Fruit fly (Drosophila melanogaster) whole organism, embryonic: Measurements from ENCODE around the gene scpr-C.

Source experiments
- CG10366 ChIP-seq: fragments of 200-800 bp; sonication (Bioruptor generic); IDR thresholded peaks from 2 replicates; pipeline ENCODE4 v1.3.6; 2022; ENCODE audit warnings: missing biosample characterization, missing genetic modification characterization
- CG31441 ChIP-seq: fragments of 200-800 bp; sonication (Bioruptor generic); IDR thresholded peaks from 2 replicates; pipeline ENCODE4 v1.3.6; 2022; ENCODE audit warnings: missing biosample characterization, missing genetic modification characterization
- CG5953 ChIP-seq: fragments of 200-800 bp; sonication (Bioruptor generic); IDR thresholded peaks from 2 replicates; pipeline ENCODE4 v1.3.6; 2022; ENCODE audit warnings: missing biosample characterization, missing genetic modification characterization
- Drgx ChIP-seq: fragments of 200-800 bp; sonication (Bioruptor generic); IDR thresholded peaks from 2 replicates; pipeline ENCODE4 v1.3.6; 2022; ENCODE audit warnings: missing biosample characterization, missing genetic modification characterization
- Gug ChIP-seq: fragments of 200-800 bp; sonication (Bioruptor generic); IDR thresholded peaks from 4 replicates; pipeline ENCODE4 v1.3.6; 2022; ENCODE audit warnings: missing biosample characterization, missing genetic modification characterization
- ase ChIP-seq: fragments of 200-800 bp; sonication (Bioruptor generic); IDR thresholded peaks from 3 replicates; pipeline ENCODE4 v1.3.6; 2022; ENCODE audit warnings: missing biosample characterization, missing genetic modification characterization
- ci ChIP-seq: fragments of 200-800 bp; sonication (Bioruptor generic); IDR thresholded peaks from 3 replicates; pipeline ENCODE4 v1.3.6; 2022; ENCODE audit warnings: missing biosample characterization, missing genetic modification characterization
- crp ChIP-seq, 2 experiments: fragments of 200-800 bp; sonication (Bioruptor generic); optimal IDR thresholded peaks; 2 replicates in 1 of 2; 3 replicates in 1 of 2; lab custom pipeline; 2017; ENCODE audit warnings: missing biosample characterization in 2 of 2, missing genetic modification characterization in 2 of 2, mild to moderate bottlenecking in 1 of 2, moderate library complexity in 1 of 2
- gem ChIP-seq: fragments of 200-800 bp; sonication (Bioruptor generic); optimal IDR thresholded peaks from 2 replicates; lab custom pipeline; 2019; ENCODE audit warnings: missing biosample characterization, mild to moderate bottlenecking, missing genetic modification characterization, moderate library complexity
- her ChIP-seq: fragments of 200-800 bp; sonication (Bioruptor generic); optimal IDR thresholded peaks from 2 replicates; lab custom pipeline; 2016; ENCODE audit warnings: missing biosample characterization, missing genetic modification characterization
- maf-S ChIP-seq: fragments of 200-800 bp; sonication (Bioruptor generic); optimal IDR thresholded peaks from 2 replicates; lab custom pipeline; 2016; ENCODE audit warnings: missing biosample characterization, missing genetic modification characterization
- org-1 ChIP-seq: fragments of 200-800 bp; sonication (Bioruptor generic); optimal IDR thresholded peaks from 2 replicates; lab custom pipeline; 2017; ENCODE audit warnings: missing biosample characterization, missing genetic modification characterization
- trem ChIP-seq: fragments of 200-800 bp; optimal IDR thresholded peaks from 3 replicates; lab custom pipeline; 2019; ENCODE audit warnings: missing biosample characterization, mild to moderate bottlenecking, missing genetic modification characterization, moderate library complexity

DNA sequence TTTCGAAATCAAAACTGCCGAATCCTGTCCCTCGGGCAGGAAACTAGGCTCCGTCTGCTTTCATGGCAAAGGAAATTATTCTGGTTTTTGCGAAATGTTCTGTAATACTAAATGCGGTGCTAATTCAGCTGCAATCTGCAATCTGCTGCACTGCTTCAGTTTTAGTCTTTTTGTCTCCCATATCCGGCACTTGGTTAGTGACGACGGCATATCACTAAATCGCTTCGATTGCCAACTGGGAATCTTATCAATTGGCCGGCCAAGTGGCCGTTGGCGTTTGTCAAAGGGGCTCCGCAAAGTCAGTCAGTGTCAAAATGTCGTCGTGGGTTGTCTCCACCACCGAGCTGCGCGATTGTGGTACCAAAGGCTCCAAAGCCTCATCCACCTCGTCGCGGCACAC, 29.5 kb upstream of the scpr-C start, which contains the start of gene CG18577:
- TF ChIP-seq trem (tag; lab: Kevin White, UChicago): no peak
- TF ChIP-seq CG10366 (GFP tag; lab: Robert Waterston, UW): no peak
- TF ChIP-seq CG31441: no peak
- no peak for TF ChIP-seq gem (tag; lab: Kevin White, UChicago)
- TF ChIP-seq maf-S: no peak
- no peak for TF ChIP-seq her
- TF ChIP-seq ci (GFP tag; lab: Robert Waterston, UW): no peak
- TF ChIP-seq crp (GFP tag; optimal IDR thresholded peaks at IDR 0.05; lab: Kevin White, UChicago): no peak
- no peak for TF ChIP-seq Gug (GFP tag; lab: Robert Waterston, UW)
- no peak for TF ChIP-seq Drgx (GFP tag; lab: Robert Waterston, UW)
- no peak for TF ChIP-seq ase (GFP tag; lab: Robert Waterston, UW)
- TF ChIP-seq CG5953 (GFP tag; lab: Robert Waterston, UW): no peak
- no peak for TF ChIP-seq org-1 (GFP tag; lab: Kevin White, UChicago)
